Fruit fly (Drosophila melanogaster): ENCODE data around the gene ema.

Gene ema

DNA sequence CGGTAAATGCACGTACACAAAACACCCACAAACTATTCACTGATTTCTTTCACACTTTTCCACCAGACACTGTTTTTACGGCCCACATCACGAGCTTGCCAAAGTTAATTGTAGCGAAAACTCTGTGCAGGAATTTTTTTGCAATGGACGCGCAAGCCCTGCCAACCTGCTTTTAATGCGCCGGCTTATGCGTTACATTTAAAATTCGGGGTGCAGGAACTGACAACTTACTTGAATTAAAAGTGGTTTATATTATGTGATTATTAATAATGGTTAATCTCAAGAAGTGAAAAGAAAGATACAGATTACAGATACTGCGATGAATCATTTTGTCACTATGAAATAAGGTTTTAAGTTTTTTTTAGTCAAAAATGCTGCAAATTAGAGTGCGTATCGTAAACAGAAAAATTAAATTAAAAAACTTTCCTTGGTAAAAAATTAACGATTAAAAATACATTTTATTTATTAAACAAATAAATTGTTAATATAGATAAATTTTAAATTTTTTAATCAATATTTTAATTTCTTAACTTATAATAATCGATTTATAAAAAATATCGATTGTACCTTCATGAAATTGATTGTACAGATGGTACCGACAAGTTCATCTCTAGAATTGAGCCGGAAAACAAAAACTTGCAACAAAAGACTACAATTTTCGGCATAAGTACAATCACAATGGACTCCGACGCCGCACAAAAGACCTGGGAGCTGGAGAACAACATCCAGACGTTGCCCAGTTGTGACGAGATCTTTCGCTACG, 28.2 kb upstream of the ema start, which contains the start of the genes CG42232 and CSN5 (continued):
- TF ChIP-seq cg (GFP tag; optimal IDR thresholded peaks at IDR 0.05) (no peak), CG8089 (GFP tag; optimal IDR thresholded peaks at IDR 0.05) (no peak), tin (GFP tag; optimal IDR thresholded peaks at IDR 0.05) (peak; percentile 48), abd-A (tag; optimal IDR thresholded peaks at IDR 0.05) (no peak), disco-r (GFP tag; optimal IDR thresholded peaks at IDR 0.05) (no peak), CG4854 (GFP tag; optimal IDR thresholded peaks at IDR 0.05) (no peak), BEAF-32 (GFP tag; optimal IDR thresholded peaks at IDR 0.05) (peak; percentile 57), Lpt (GFP tag; optimal IDR thresholded peaks at IDR 0.05) (no peak), CG2120 (GFP tag; optimal IDR thresholded peaks at IDR 0.05) (no peak), CG14710 (tag; optimal IDR thresholded peaks at IDR 0.05) (peak; percentile 87), CHES-1-like (GFP tag; optimal IDR thresholded peaks at IDR 0.05) (peak; percentile 26), E2f1 (GFP tag; IDR thresholded peaks at IDR 0.05) (peak; percentile 21; the same call in 1 of the 2 replicates), Med (GFP tag) (no peak), CG12391 (tag; optimal IDR thresholded peaks at IDR 0.05) (peak; percentile 82), CG18262 (tag; optimal IDR thresholded peaks at IDR 0.05) (peak; percentile 51), Pdp1 (GFP tag; optimal IDR thresholded peaks at IDR 0.05) (peak in 1 of 2 experiments; percentile 36), aop (GFP tag; IDR thresholded peaks at IDR 0.05) (no peak), Poxn (GFP tag; IDR thresholded peaks at IDR 0.05) (no peak), CG33557 (GFP tag; optimal IDR thresholded peaks at IDR 0.05) (peak; percentile 42), dati (GFP tag; IDR thresholded peaks at IDR 0.05) (no peak), mirr (GFP tag; optimal IDR thresholded peaks at IDR 0.05) (no peak), oc (tag; optimal IDR thresholded peaks at IDR 0.05) (no peak), zf30C (GFP tag; optimal IDR thresholded peaks at IDR 0.05) (no peak), hbn (GFP tag; IDR thresholded peaks at IDR 0.05; ENCODE audit: partially characterized antibody) (peak; percentile 36; the same call in 1 of the 2 replicates), crp (GFP tag; optimal IDR thresholded peaks at IDR 0.05) (peak in 1 of 2 experiments; percentile 20), al (GFP tag; IDR thresholded peaks at IDR 0.05) (no peak), H15 (GFP tag; IDR thresholded peaks at IDR 0.05) (peak; percentile 23; the same call in 1 of the 3 replicates), CG16813 (GFP tag; IDR thresholded peaks at IDR 0.05; ENCODE audit: partially characterized antibody) (no peak; the same call in 2 of the 3 replicates), CG34224 (GFP tag; IDR thresholded peaks at IDR 0.05; ENCODE audit: partially characterized antibody) (no peak), CG2678 (tag; optimal IDR thresholded peaks at IDR 0.05) (no peak), fd102C (GFP tag; optimal IDR thresholded peaks at IDR 0.05) (no peak), CTCF (GFP tag; optimal IDR thresholded peaks at IDR 0.05) (no peak), gt (GFP tag; IDR thresholded peaks at IDR 0.05) (no peak), lmd (GFP tag; IDR thresholded peaks at IDR 0.05) (peak; percentile 25; the same call in 1 of the 2 replicates), CG4617 (GFP tag; optimal IDR thresholded peaks at IDR 0.05; ENCODE audit: borderline replicate concordance) (peak; percentile 13), CG1647 (GFP tag; optimal IDR thresholded peaks at IDR 0.05) (peak; percentile 46), ken (GFP tag; IDR thresholded peaks at IDR 0.05) (no peak), bbx (GFP tag; IDR thresholded peaks at IDR 0.05; ENCODE audit: partially characterized antibody) (peak; percentile 27; the same call in 1 of the 2 replicates), gem (tag; optimal IDR thresholded peaks at IDR 0.05) (peak; percentile 81), CG1024 (GFP tag; IDR thresholded peaks at IDR 0.05) (peak; percentile 32; the same call in 1 of the 2 replicates), CG10147 (GFP tag; optimal IDR thresholded peaks at IDR 0.05) (no peak), Chrac-16 (GFP tag; optimal IDR thresholded peaks at IDR 0.05) (peak; percentile 71), CG13296 (GFP tag; optimal IDR thresholded peaks at IDR 0.05) (no peak), dysf (GFP tag; IDR thresholded peaks at IDR 0.05) (0 out of 3 replicates have a peak, but pooled peaks have one; percentile 19), CG1529 (GFP tag; optimal IDR thresholded peaks at IDR 0.05) (no peak), CG18476 (GFP tag; optimal IDR thresholded peaks at IDR 0.05) (no peak), Six4 (GFP tag; optimal IDR thresholded peaks at IDR 0.05) (peak; percentile 14), salm (tag; optimal IDR thresholded peaks at IDR 0.05) (no peak), onecut (GFP tag; IDR thresholded peaks at IDR 0.05) (no peak)
